Fruit fly (Drosophila melanogaster) whole organism, wandering third instar larva: ENCODE measurements around the gene lic.

Experiments used
- Abd-B ChIP-seq: fragments of >200 bp; optimal IDR thresholded peaks from 2 replicates; lab custom pipeline; 2017; ENCODE audit warnings: missing biosample characterization, missing genetic modification characterization
- CG32264 ChIP-seq: fragments of 200-800 bp; sonication (Bioruptor generic); optimal IDR thresholded peaks from 2 replicates; lab custom pipeline; 2016; ENCODE audit warnings: missing biosample characterization, missing genetic modification characterization
- CG9705 ChIP-seq: fragments of 200-800 bp; sonication (Bioruptor generic); optimal IDR thresholded peaks from 2 replicates; lab custom pipeline; 2018; ENCODE audit warnings: missing biosample characterization, mild to moderate bottlenecking, missing genetic modification characterization
- CrebA ChIP-seq: fragments of 200-800 bp; sonication (Bioruptor generic); optimal IDR thresholded peaks from 2 replicates; lab custom pipeline; 2016; ENCODE audit warnings: missing biosample characterization, mild to moderate bottlenecking, missing genetic modification characterization, borderline replicate concordance
- Dfd ChIP-seq: fragments of >200 bp; optimal IDR thresholded peaks from 2 replicates; lab custom pipeline; 2017; ENCODE audit warnings: missing biosample characterization, missing genetic modification characterization
- Dif ChIP-seq: fragments of 200-275, 200-300 bp; sonication (Bioruptor generic); optimal IDR thresholded peaks from 2 replicates; lab custom pipeline; 2018; ENCODE audit warnings: missing biosample characterization, missing genetic modification characterization; ENCODE audit not compliant: partially characterized antibody
- GATAd ChIP-seq: sonication (Bioruptor generic); optimal IDR thresholded peaks from 2 replicates; lab custom pipeline; 2016; ENCODE audit warnings: missing biosample characterization, missing genetic modification characterization
- HLH106 ChIP-seq: fragments of 200-800 bp; optimal IDR thresholded peaks from 3 replicates; lab custom pipeline; 2019; ENCODE audit warnings: missing biosample characterization, mild to moderate bottlenecking, missing genetic modification characterization, moderate library complexity
- Hnf4 ChIP-seq: fragments of 200-800 bp; sonication (Bioruptor generic); optimal IDR thresholded peaks from 2 replicates; lab custom pipeline; 2016; ENCODE audit warnings: missing biosample characterization, mild to moderate bottlenecking, missing genetic modification characterization
- Hr78 ChIP-seq: fragments of >200 bp; optimal IDR thresholded peaks from 2 replicates; lab custom pipeline; 2017; ENCODE audit warnings: missing biosample characterization, missing genetic modification characterization
- Hr83 ChIP-seq: fragments of 200-300 bp; sonication (Bioruptor generic); optimal IDR thresholded peaks from 2 replicates; lab custom pipeline; 2016; ENCODE audit warnings: missing biosample characterization, mild to moderate bottlenecking, missing genetic modification characterization, moderate library complexity; ENCODE audit not compliant: poor library complexity, severe bottlenecking
- Jra ChIP-seq: sonication (Bioruptor generic); optimal IDR thresholded peaks from 2 replicates; lab custom pipeline; 2016; ENCODE audit warnings: missing biosample characterization, missing genetic modification characterization
- Mio ChIP-seq: sonication (Bioruptor generic); optimal IDR thresholded peaks from 2 replicates; lab custom pipeline; 2016; ENCODE audit warnings: missing biosample characterization, missing genetic modification characterization
- Myc ChIP-seq: fragments of >200 bp; optimal IDR thresholded peaks from 2 replicates; lab custom pipeline; 2017
- N ChIP-seq: fragments of >200 bp; optimal IDR thresholded peaks from 2 replicates; lab custom pipeline; 2018; ENCODE audit warnings: missing biosample characterization, missing external identifiers, missing genetic modification characterization
- OdsH ChIP-seq: fragments of 200-800 bp; sonication (Bioruptor generic); optimal IDR thresholded peaks from 2 replicates; lab custom pipeline; 2016; ENCODE audit warnings: missing biosample characterization, mild to moderate bottlenecking, missing genetic modification characterization
- Rel ChIP-seq, 2 experiments: fragments of 200-800 bp; sonication (Bioruptor generic) in 1 of 2; optimal IDR thresholded peaks; 2 replicates in 1 of 2; 3 replicates in 1 of 2; lab custom pipeline; 2016 to 2019; ENCODE audit warnings: mild to moderate bottlenecking in 2 of 2, missing biosample characterization in 2 of 2, missing genetic modification characterization in 2 of 2, moderate library complexity in 1 of 2
- Sp1 ChIP-seq: fragments of 200-800 bp; sonication (Bioruptor generic); optimal IDR thresholded peaks from 3 replicates; lab custom pipeline; 2019; ENCODE audit warnings: missing biosample characterization, mild to moderate bottlenecking, missing genetic modification characterization, moderate library complexity
- Vsx2 ChIP-seq: fragments of 200-300, 225-300 bp; sonication (Bioruptor generic); optimal IDR thresholded peaks from 2 replicates; lab custom pipeline; 2018; ENCODE audit warnings: missing biosample characterization, missing genetic modification characterization; ENCODE audit not compliant: partially characterized antibody
- br ChIP-seq: fragments of 200-800 bp; sonication (Bioruptor generic); optimal IDR thresholded peaks from 2 replicates; lab custom pipeline; 2016; ENCODE audit warnings: missing biosample characterization, missing genetic modification characterization
- brk ChIP-seq: fragments of 200-800 bp; sonication (Bioruptor generic); optimal IDR thresholded peaks from 2 replicates; lab custom pipeline; 2016; ENCODE audit warnings: missing biosample characterization, mild to moderate bottlenecking, missing genetic modification characterization
- dl ChIP-seq, 2 experiments: fragments of 175-275, 200-275 bp in 1 of 2; fragments of 200-275 bp in 1 of 2; sonication (Bioruptor generic); optimal IDR thresholded peaks; lab custom pipeline; 2018; ENCODE audit warnings: mild to moderate bottlenecking in 2 of 2, missing biosample characterization in 2 of 2, missing genetic modification characterization in 2 of 2, moderate library complexity in 2 of 2; ENCODE audit not compliant: partially characterized antibody in 2 of 2, insufficient read depth in 1 of 2
- dmrt93B ChIP-seq: fragments of 200-800 bp; sonication (Bioruptor generic); optimal IDR thresholded peaks from 2 replicates; lab custom pipeline; 2018; ENCODE audit warnings: missing biosample characterization, mild to moderate bottlenecking, missing genetic modification characterization
- dsf ChIP-seq: sonication (Bioruptor generic); optimal IDR thresholded peaks from 2 replicates; lab custom pipeline; 2016; ENCODE audit warnings: missing biosample characterization, missing genetic modification characterization, borderline replicate concordance
- ey ChIP-seq: fragments of 200-800 bp; sonication (Bioruptor generic); optimal IDR thresholded peaks from 2 replicates; lab custom pipeline; 2016; ENCODE audit warnings: missing biosample characterization, missing genetic modification characterization
- foxo ChIP-seq, 2 experiments: fragments of 200-800 bp; sonication (Bioruptor generic); optimal IDR thresholded peaks; 2 replicates in 1 of 2; 3 replicates in 1 of 2; lab custom pipeline; 2016 to 2017; ENCODE audit warnings: missing biosample characterization in 2 of 2, missing genetic modification characterization in 2 of 2
- fru ChIP-seq: fragments of 200-800 bp; sonication (Bioruptor generic); optimal IDR thresholded peaks from 3 replicates; lab custom pipeline; 2016; ENCODE audit warnings: missing biosample characterization, mild to moderate bottlenecking, missing genetic modification characterization
- h ChIP-seq: fragments of 200-800 bp; sonication (Bioruptor generic); optimal IDR thresholded peaks from 3 replicates; lab custom pipeline; 2016; ENCODE audit warnings: missing biosample characterization, mild to moderate bottlenecking, missing genetic modification characterization
- jim ChIP-seq: fragments of 175-275, 200-325 bp; sonication (Bioruptor generic); optimal IDR thresholded peaks from 2 replicates; lab custom pipeline; 2016; ENCODE audit warnings: missing biosample characterization, mild to moderate bottlenecking, missing genetic modification characterization
- lola ChIP-seq: fragments of >200 bp; optimal IDR thresholded peaks from 2 replicates; lab custom pipeline; 2017; ENCODE audit warnings: missing biosample characterization, missing genetic modification characterization
- pan ChIP-seq: fragments of >200 bp; optimal IDR thresholded peaks from 2 replicates; lab custom pipeline; 2017
- psq ChIP-seq: fragments of 200-800 bp; sonication (Bioruptor generic); optimal IDR thresholded peaks from 3 replicates; lab custom pipeline; 2017; ENCODE audit warnings: missing biosample characterization, mild to moderate bottlenecking, missing genetic modification characterization, moderate library complexity
- rgr ChIP-seq: fragments of 200-800 bp; sonication (Bioruptor generic); optimal IDR thresholded peaks from 3 replicates; lab custom pipeline; 2016; ENCODE audit warnings: missing biosample characterization, mild to moderate bottlenecking, missing genetic modification characterization
- sage ChIP-seq: fragments of 200-800 bp; sonication (Bioruptor generic); optimal IDR thresholded peaks from 2 replicates; lab custom pipeline; 2016; ENCODE audit warnings: missing biosample characterization, mild to moderate bottlenecking, missing genetic modification characterization
- sv ChIP-seq: fragments of 200-800 bp; sonication (Bioruptor generic); optimal IDR thresholded peaks from 3 replicates; lab custom pipeline; 2016; ENCODE audit warnings: missing biosample characterization, missing genetic modification characterization
- tai ChIP-seq: sonication (Bioruptor generic); optimal IDR thresholded peaks from 2 replicates; lab custom pipeline; 2016; ENCODE audit warnings: missing biosample characterization, missing genetic modification characterization
- usp ChIP-seq: fragments of >200 bp; optimal IDR thresholded peaks from 2 replicates; lab custom pipeline; 2017; ENCODE audit warnings: missing biosample characterization, missing genetic modification characterization
- woc ChIP-seq: sonication (Bioruptor generic); optimal IDR thresholded peaks from 2 replicates; lab custom pipeline; 2016; ENCODE audit warnings: missing biosample characterization, mild to moderate bottlenecking, missing genetic modification characterization

The lic gene

DNA sequence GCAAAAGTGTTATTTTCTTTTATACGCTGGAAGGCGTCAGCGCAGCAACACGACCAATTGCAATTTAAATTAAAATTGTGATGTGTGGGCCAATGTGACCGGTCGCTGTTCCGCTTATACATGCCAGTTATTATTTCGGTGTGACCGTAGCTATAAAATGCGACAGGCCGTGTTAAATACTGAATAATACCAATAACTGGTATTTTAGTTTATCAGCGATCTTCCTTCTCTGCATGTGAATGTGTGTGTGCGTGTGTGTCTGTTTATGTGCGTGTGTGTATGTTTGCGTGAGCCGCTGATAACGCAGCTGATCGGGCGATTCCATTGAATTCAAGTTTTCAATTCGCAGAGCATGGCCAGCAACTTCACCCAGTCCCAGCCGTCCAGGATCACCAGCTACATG, 37.8 kb downstream of the lic start, which contains the start of the genes CG32638, CG15717 and MFS10:
CG32638 (minus strand) TSS at position 45 of the 403 bp plus-strand sequence.
CG15717 (plus strand) TSS at position 203 of the 403 bp plus-strand sequence.
MFS10 (plus strand) TSS at position 269 of the 403 bp plus-strand sequence.
- TF ChIP-seq rgr (GFP tag; lab: Kevin White, UChicago) (peak; percentile 50), foxo (GFP tag; optimal IDR thresholded peaks at IDR 0.05; lab: Kevin White, UChicago) (peak in 1 of 2 experiments; percentile 39), pan (lab: Kevin White, UChicago) (no peak), tai (GFP tag; lab: Kevin White, UChicago) (no peak), Hr78 (GFP tag; lab: Kevin White, UChicago) (no peak), psq (GFP tag; lab: Kevin White, UChicago) (peak; percentile 5), Dfd (GFP tag; lab: Kevin White, UChicago) (no peak), dl (GFP tag; optimal IDR thresholded peaks at IDR 0.05; lab: Kevin White, UChicago; ENCODE audit: insufficient read depth in 1 of 2, partially characterized antibody in 2 of 2) (no peak), Mio (GFP tag; lab: Kevin White, UChicago) (no peak), dmrt93B (GFP tag; lab: Kevin White, UChicago) (no peak), Myc (no peak), Sp1 (GFP tag; lab: Kevin White, UChicago) (peak; percentile 33), brk (no peak), lola (no peak), OdsH (no peak), woc (GFP tag; lab: Kevin White, UChicago) (no peak), CrebA (no peak), Rel (GFP tag; optimal IDR thresholded peaks at IDR 0.05; lab: Kevin White, UChicago) (no peak), Rel (tag; optimal IDR thresholded peaks at IDR 0.05; lab: Kevin White, UChicago) (peak; percentile 30), CG32264 (no peak), dsf (no peak), Hnf4 (peak; percentile 36), Dif (GFP tag; lab: Kevin White, UChicago) (peak; percentile 15), ey (GFP tag; lab: Kevin White, UChicago) (no peak), Jra (GFP tag; lab: Kevin White, UChicago) (peak; percentile 23), sage (GFP tag; lab: Kevin White, UChicago) (no peak), GATAd (no peak), jim (GFP tag; lab: Kevin White, UChicago) (no peak), Vsx2 (no peak), N (peak; percentile 4), br (peak; percentile 23), usp (GFP tag; lab: Kevin White, UChicago) (no peak), HLH106 (tag; lab: Kevin White, UChicago) (no peak), sv (GFP tag; lab: Kevin White, UChicago) (no peak), h (peak; percentile 61), fru (GFP tag; lab: Kevin White, UChicago) (peak; percentile 26), CG9705 (GFP tag; lab: Kevin White, UChicago) (no peak), Abd-B (no peak), Hr83 (GFP tag; lab: Kevin White, UChicago) (peak; percentile 79)

DNA sequence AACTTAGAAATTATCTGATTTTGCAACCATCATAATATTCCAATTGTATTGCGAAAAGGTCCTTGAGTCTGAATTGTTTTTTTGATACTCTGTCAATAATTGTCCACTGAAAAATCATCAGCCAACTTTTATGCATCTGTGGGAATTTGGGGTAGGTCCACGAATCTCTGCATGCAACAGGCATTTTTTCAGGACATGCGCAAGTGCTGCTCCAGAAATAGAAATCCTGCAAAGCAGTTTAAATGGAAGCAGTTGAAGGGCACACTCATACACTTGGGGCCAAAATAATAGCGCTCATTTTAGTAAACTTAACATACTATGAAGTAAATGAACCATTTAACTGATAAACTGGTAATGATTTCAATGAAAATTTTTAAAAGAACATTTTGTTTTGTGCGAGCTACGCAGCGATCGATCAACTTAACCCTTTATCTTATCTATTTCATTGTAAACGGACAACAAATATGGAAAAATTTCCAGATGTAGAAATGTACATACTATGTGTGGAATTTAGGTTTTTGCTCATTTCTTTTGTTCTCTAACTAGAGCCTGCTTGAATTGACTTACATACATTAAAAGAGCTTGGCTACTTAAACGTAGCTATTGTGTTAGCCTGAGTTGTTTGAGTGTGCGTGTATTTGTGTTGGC, 39.4 kb downstream of the lic start:
- TF ChIP-seq sage (GFP tag; lab: Kevin White, UChicago) (no peak), psq (GFP tag; lab: Kevin White, UChicago) (no peak), Sp1 (GFP tag; lab: Kevin White, UChicago) (peak; percentile 63), rgr (GFP tag; lab: Kevin White, UChicago) (peak; percentile 40), lola (no peak), Myc (no peak), Dif (GFP tag; lab: Kevin White, UChicago) (no peak), Vsx2 (no peak), fru (GFP tag; lab: Kevin White, UChicago) (peak; percentile 41), CrebA (no peak), Dfd (GFP tag; lab: Kevin White, UChicago) (no peak), sv (GFP tag; lab: Kevin White, UChicago) (peak; percentile 60), h (peak; percentile 34), HLH106 (tag; lab: Kevin White, UChicago) (peak; percentile 57), brk (no peak), dsf (no peak), Jra (GFP tag; lab: Kevin White, UChicago) (no peak), foxo (GFP tag; optimal IDR thresholded peaks at IDR 0.05; lab: Kevin White, UChicago) (peak in 1 of 2 experiments; percentile 33), OdsH (peak; percentile 20), N (no peak), dl (GFP tag; optimal IDR thresholded peaks at IDR 0.05; lab: Kevin White, UChicago; ENCODE audit: insufficient read depth in 1 of 2, partially characterized antibody in 2 of 2) (no peak), GATAd (no peak), pan (lab: Kevin White, UChicago) (no peak), Hr78 (GFP tag; lab: Kevin White, UChicago) (no peak), CG9705 (GFP tag; lab: Kevin White, UChicago) (no peak), usp (GFP tag; lab: Kevin White, UChicago) (no peak), CG32264 (peak; percentile 4), Rel (GFP tag; optimal IDR thresholded peaks at IDR 0.05; lab: Kevin White, UChicago) (no peak), Rel (tag; optimal IDR thresholded peaks at IDR 0.05; lab: Kevin White, UChicago) (peak; percentile 2), tai (GFP tag; lab: Kevin White, UChicago) (peak; percentile 41), Abd-B (no peak), woc (GFP tag; lab: Kevin White, UChicago) (no peak), dmrt93B (GFP tag; lab: Kevin White, UChicago) (peak; percentile 14), ey (GFP tag; lab: Kevin White, UChicago) (peak; percentile 27), Hr83 (GFP tag; lab: Kevin White, UChicago) (no peak), jim (GFP tag; lab: Kevin White, UChicago) (no peak), br (peak; percentile 37), Mio (GFP tag; lab: Kevin White, UChicago) (no peak), Hnf4 (no peak)
